Fruit fly (Drosophila melanogaster) whole organism, embryonic: Measurements from ENCODE around the gene Dhc36C.

ENCODE experiments used
- CG10431 ChIP-seq: fragments of 200-800 bp; sonication (Bioruptor generic); optimal IDR thresholded peaks from 3 replicates; lab custom pipeline; 2018; ENCODE audit warnings: missing biosample characterization, mild to moderate bottlenecking, missing genetic modification characterization
- CG1233 ChIP-seq: fragments of 200-800 bp; sonication (Bioruptor generic); optimal IDR thresholded peaks from 4 replicates; lab custom pipeline; 2018; ENCODE audit warnings: missing biosample characterization, mild to moderate bottlenecking, missing genetic modification characterization
- CG13287 ChIP-seq: fragments of 200-800 bp; sonication (Bioruptor generic); IDR thresholded peaks from 2 replicates; pipeline ENCODE4 v1.3.6; 2022; ENCODE audit warnings: missing biosample characterization, missing genetic modification characterization; ENCODE audit not compliant: partially characterized antibody
- CG17829 ChIP-seq: fragments of 200-800 bp; optimal IDR thresholded peaks from 2 replicates; lab custom pipeline; 2019; ENCODE audit warnings: missing biosample characterization, mild to moderate bottlenecking, missing genetic modification characterization, moderate library complexity
- CG1792 ChIP-seq: fragments of 200-800 bp; sonication (Bioruptor generic); optimal IDR thresholded peaks from 2 replicates; lab custom pipeline; 2016; ENCODE audit warnings: missing biosample characterization, missing genetic modification characterization
- CG18262 ChIP-seq: fragments of 200-800 bp; optimal IDR thresholded peaks from 3 replicates; lab custom pipeline; 2019; ENCODE audit warnings: missing biosample characterization, mild to moderate bottlenecking, missing genetic modification characterization, moderate library complexity
- CG32772 ChIP-seq: fragments of 200-800 bp; sonication (Bioruptor generic); IDR thresholded peaks from 2 replicates; pipeline ENCODE4 v1.3.6; 2022; ENCODE audit warnings: missing biosample characterization, missing genetic modification characterization
- CG34376 ChIP-seq: fragments of 200-800 bp; sonication (Bioruptor generic); optimal IDR thresholded peaks from 2 replicates; lab custom pipeline; 2018; ENCODE audit warnings: missing biosample characterization, mild to moderate bottlenecking, missing genetic modification characterization
- CG4617 ChIP-seq: fragments of 200-800 bp; sonication (Bioruptor generic); optimal IDR thresholded peaks from 3 replicates; lab custom pipeline; 2016; ENCODE audit warnings: missing biosample characterization, missing genetic modification characterization, borderline replicate concordance
- CG4707 ChIP-seq: fragments of 200-800 bp; sonication (Bioruptor generic); optimal IDR thresholded peaks from 2 replicates; lab custom pipeline; 2018; ENCODE audit warnings: missing biosample characterization, mild to moderate bottlenecking, missing genetic modification characterization, moderate library complexity
- CG6654 ChIP-seq: fragments of 200-800 bp; sonication (Bioruptor generic); optimal IDR thresholded peaks from 2 replicates; lab custom pipeline; 2017; ENCODE audit warnings: missing biosample characterization, mild to moderate bottlenecking, missing genetic modification characterization
- CG7556 ChIP-seq: fragments of 200-800 bp; sonication (Bioruptor generic); optimal IDR thresholded peaks from 2 replicates; lab custom pipeline; 2017; ENCODE audit warnings: missing biosample characterization, mild to moderate bottlenecking, missing genetic modification characterization
- CG8359 ChIP-seq: fragments of 200-800 bp; sonication (Bioruptor generic); optimal IDR thresholded peaks from 2 replicates; lab custom pipeline; 2017; ENCODE audit warnings: missing biosample characterization, mild to moderate bottlenecking, missing genetic modification characterization, borderline replicate concordance
- CG9437 ChIP-seq: fragments of 200-800 bp; sonication (Bioruptor generic); optimal IDR thresholded peaks from 2 replicates; lab custom pipeline; 2018; ENCODE audit warnings: missing biosample characterization, mild to moderate bottlenecking, missing genetic modification characterization
- Doc3 ChIP-seq: fragments of 200-800 bp; sonication (Bioruptor generic); IDR thresholded peaks from 3 replicates; pipeline ENCODE4 v1.3.6; 2022; ENCODE audit warnings: missing biosample characterization, missing genetic modification characterization; ENCODE audit not compliant: partially characterized antibody
- H15 ChIP-seq: fragments of 200-800 bp; sonication (Bioruptor generic); IDR thresholded peaks from 3 replicates; pipeline ENCODE4 v1.3.6; 2022; ENCODE audit warnings: missing biosample characterization, missing genetic modification characterization
- Hey ChIP-seq: fragments of 200-800 bp; sonication (Bioruptor generic); optimal IDR thresholded peaks from 3 replicates; lab custom pipeline; 2018; ENCODE audit warnings: missing biosample characterization, mild to moderate bottlenecking, missing genetic modification characterization
- Kr ChIP-seq: fragments of 200-800 bp; sonication (Bioruptor generic); optimal IDR thresholded peaks from 2 replicates; lab custom pipeline; 2017; ENCODE audit warnings: missing biosample characterization, mild to moderate bottlenecking, missing genetic modification characterization
- MESR4 ChIP-seq: fragments of 200-800 bp; sonication (Bioruptor generic); optimal IDR thresholded peaks from 2 replicates; lab custom pipeline; 2018; ENCODE audit warnings: missing biosample characterization, mild to moderate bottlenecking, missing genetic modification characterization, moderate library complexity
- Meics ChIP-seq: fragments of 200-800 bp; sonication (Bioruptor generic); optimal IDR thresholded peaks from 2 replicates; lab custom pipeline; 2017; ENCODE audit warnings: missing biosample characterization, mild to moderate bottlenecking, missing genetic modification characterization
- Sry-δ ChIP-seq: fragments of 200-800 bp; sonication (Bioruptor generic); optimal IDR thresholded peaks from 2 replicates; lab custom pipeline; 2016; ENCODE audit warnings: missing biosample characterization, missing genetic modification characterization
- Trl ChIP-seq, 3 experiments: fragments of >200 bp in 2 of 3; fragments of 200-800 bp in 1 of 3; sonication (Bioruptor generic) in 1 of 3; optimal IDR thresholded peaks; 2 replicates in 1 of 3; 3 replicates in 2 of 3; lab custom pipeline; 2016 to 2017; ENCODE audit warnings: missing biosample characterization in 1 of 3, missing genetic modification characterization in 1 of 3
- Xrp1 ChIP-seq: fragments of 200-800 bp; sonication (Bioruptor generic); IDR thresholded peaks from 2 replicates; pipeline ENCODE4 v1.3.6; 2022; ENCODE audit warnings: missing biosample characterization, missing genetic modification characterization
- amos ChIP-seq: fragments of 200-800 bp; sonication (Bioruptor generic); IDR thresholded peaks from 2 replicates; pipeline ENCODE4 v1.3.6; 2022; ENCODE audit warnings: missing biosample characterization, missing genetic modification characterization; ENCODE audit not compliant: partially characterized antibody
- chif ChIP-seq, 2 experiments: fragments of 200-800 bp; sonication (Bioruptor generic); optimal IDR thresholded peaks; 3 replicates each; lab custom pipeline; 2016; ENCODE audit warnings: missing biosample characterization in 2 of 2, missing genetic modification characterization in 2 of 2
- cwo ChIP-seq: fragments of 200-800 bp; sonication (Bioruptor generic); optimal IDR thresholded peaks from 3 replicates; lab custom pipeline; 2017; ENCODE audit warnings: missing biosample characterization, missing genetic modification characterization, mild to moderate bottlenecking, moderate library complexity, missing genetic modification reagents
- dimm ChIP-seq: fragments of 200-800 bp; sonication (Bioruptor generic); IDR thresholded peaks from 2 replicates; pipeline ENCODE4 v1.3.6; 2022; ENCODE audit warnings: missing biosample characterization, missing genetic modification characterization
- fd3F ChIP-seq: fragments of 200-800 bp; sonication (Bioruptor generic); optimal IDR thresholded peaks from 2 replicates; lab custom pipeline; 2018; ENCODE audit warnings: missing biosample characterization, mild to moderate bottlenecking, missing genetic modification characterization, moderate library complexity
- gce ChIP-seq: fragments of 200-800 bp; sonication (Bioruptor generic); IDR thresholded peaks from 3 replicates; pipeline ENCODE4 v1.3.6; 2022; ENCODE audit warnings: missing biosample characterization, missing genetic modification characterization
- inv ChIP-seq: fragments of 200-800 bp; sonication (Bioruptor generic); IDR thresholded peaks from 2 replicates; pipeline ENCODE4 v1.3.6; 2022; ENCODE audit warnings: missing biosample characterization, missing genetic modification characterization; ENCODE audit not compliant: partially characterized antibody
- klu ChIP-seq: fragments of 200-800 bp; sonication (Bioruptor generic); IDR thresholded peaks from 2 replicates; pipeline ENCODE4 v1.3.6; 2022; ENCODE audit warnings: missing biosample characterization, missing genetic modification characterization
- lov ChIP-seq, 2 experiments: fragments of 200-800 bp in 1 of 2; fragments of >200 bp in 1 of 2; sonication (Bioruptor generic) in 1 of 2; IDR thresholded peaks in 1 of 2; optimal IDR thresholded peaks in 1 of 2; 2 replicates in 1 of 2; 3 replicates in 1 of 2; pipeline versions ENCODE4 v1.3.6 to Lab custom; 2017 to 2022; ENCODE audit warnings: missing biosample characterization in 1 of 2, missing genetic modification characterization in 1 of 2
- nerfin-1 ChIP-seq: fragments of 200-800 bp; sonication (Bioruptor generic); optimal IDR thresholded peaks from 3 replicates; lab custom pipeline; 2019; ENCODE audit warnings: missing biosample characterization, mild to moderate bottlenecking, missing genetic modification characterization, moderate library complexity
- nerfin-2 ChIP-seq: fragments of 200-800 bp; sonication (Bioruptor generic); IDR thresholded peaks from 2 replicates; pipeline ENCODE4 v1.3.6; 2022; ENCODE audit warnings: missing biosample characterization, missing genetic modification characterization; ENCODE audit not compliant: partially characterized antibody
- pfk ChIP-seq: fragments of 200-800 bp; sonication (Bioruptor generic); optimal IDR thresholded peaks from 2 replicates; lab custom pipeline; 2018; ENCODE audit warnings: missing biosample characterization, mild to moderate bottlenecking, missing genetic modification characterization, moderate library complexity
- sc ChIP-seq, 3 experiments: fragments of >200 bp in 2 of 3; fragments of 200-800 bp in 1 of 3; sonication (Bioruptor generic) in 1 of 3; optimal IDR thresholded peaks; 2 replicates in 2 of 3; 3 replicates in 1 of 3; lab custom pipeline; 2017; ENCODE audit warnings: mild to moderate bottlenecking in 1 of 3, missing biosample characterization in 1 of 3, missing genetic modification characterization in 1 of 3, missing genetic modification reagents in 1 of 3
- sens ChIP-seq: fragments of 200-800 bp; sonication (Bioruptor generic); peaks from one replicate; lab custom pipeline; 2016; ENCODE audit warnings: missing biosample characterization, missing genetic modification characterization
- stc ChIP-seq: fragments of 200-800 bp; sonication (Bioruptor generic); IDR thresholded peaks from 2 replicates; pipeline ENCODE4 v1.3.6; 2022; ENCODE audit warnings: missing biosample characterization, missing genetic modification characterization

The Dhc36C gene

dm6 chr2L:17500946-17501451 is at the start of gene Dhc36C, which contains the start of gene mEFTs (continued):
- no peak for TF ChIP-seq chif (GFP tag; optimal IDR thresholded peaks at IDR 0.05; lab: Kevin White, UChicago)
- no peak for TF ChIP-seq H15
- TF ChIP-seq CG7556 (GFP tag; lab: Kevin White, UChicago) = no peak
- no peak for TF ChIP-seq Trl (optimal IDR thresholded peaks at IDR 0.05; lab: Kevin White, UChicago)
- no peak for TF ChIP-seq Trl (GFP tag; optimal IDR thresholded peaks at IDR 0.05; lab: Kevin White, UChicago)
- TF ChIP-seq lov (optimal IDR thresholded peaks at IDR 0.05; lab: Kevin White, UChicago) = no peak
- no peak for TF ChIP-seq lov (GFP tag; IDR thresholded peaks at IDR 0.05; lab: Robert Waterston, UW)
- peak; percentile 93 for TF ChIP-seq Sry-δ (GFP tag; lab: Kevin White, UChicago)
- peak; percentile 46 for TF ChIP-seq CG4617
- TF ChIP-seq Meics (GFP tag; lab: Kevin White, UChicago) = no peak
- no peak for TF ChIP-seq pfk (GFP tag; lab: Kevin White, UChicago)
- TF ChIP-seq CG18262 = no peak
- peak; percentile 66 for TF ChIP-seq MESR4 (GFP tag; lab: Kevin White, UChicago)
- no peak for TF ChIP-seq CG4707 (GFP tag; lab: Kevin White, UChicago)
- TF ChIP-seq fd3F (GFP tag; lab: Kevin White, UChicago) = no peak
- peak; percentile 69 for TF ChIP-seq nerfin-2 (GFP tag; lab: Robert Waterston, UW)
- peak; percentile 25 for TF ChIP-seq nerfin-1 (tag; lab: Kevin White, UChicago)
- no peak for TF ChIP-seq CG1792 (GFP tag; lab: Kevin White, UChicago)
- no peak for TF ChIP-seq CG8359
- TF ChIP-seq CG1233 (GFP tag; lab: Kevin White, UChicago) = no peak
- peak; percentile 92 for TF ChIP-seq amos
- peak; percentile 76 for TF ChIP-seq Doc3 (GFP tag; lab: Robert Waterston, UW)
- TF ChIP-seq CG10431 (GFP tag; lab: Kevin White, UChicago) = no peak
- TF ChIP-seq Xrp1 = no peak
- TF ChIP-seq gce (GFP tag; lab: Robert Waterston, UW) = no peak
- TF ChIP-seq CG6654 (GFP tag; lab: Kevin White, UChicago) = no peak
- TF ChIP-seq Kr = no peak
- TF ChIP-seq CG9437 (GFP tag; lab: Kevin White, UChicago) = peak; percentile 13
- TF ChIP-seq inv (GFP tag; lab: Robert Waterston, UW) = peak; percentile 81
- TF ChIP-seq CG13287 (GFP tag; lab: Robert Waterston, UW) = peak; percentile 89
- no peak for TF ChIP-seq klu (GFP tag; lab: Robert Waterston, UW)
- no peak for TF ChIP-seq CG32772
- 0 out of 2 replicates have a peak, but pooled peaks have one; percentile 13 for TF ChIP-seq stc (GFP tag; lab: Robert Waterston, UW)
- TF ChIP-seq CG34376 (GFP tag; lab: Kevin White, UChicago) = no peak
- TF ChIP-seq sc (optimal IDR thresholded peaks at IDR 0.05; lab: Kevin White, UChicago) = no peak
- no peak for TF ChIP-seq sc (GFP tag; optimal IDR thresholded peaks at IDR 0.05; lab: Kevin White, UChicago)
- TF ChIP-seq dimm (GFP tag; lab: Robert Waterston, UW) = no peak
- peak; percentile 8 for TF ChIP-seq CG17829 (tag; lab: Kevin White, UChicago)

- peak; percentile 92 for TF ChIP-seq Hey
- peak; percentile 38 for TF ChIP-seq cwo (GFP tag; lab: Kevin White, UChicago)
- peak; percentile 50 for TF ChIP-seq sens (GFP tag; lab: Kevin White, UChicago)
- TF ChIP-seq klu (GFP tag; lab: Robert Waterston, UW) = no peak
Observed at dm6 chr2L:17452084-17452483, 49.1 kb upstream of the Dhc36C start.
